Fruit fly (Drosophila melanogaster): ENCODE results near the gene Zasp67.
A peak's percentile ranks its signal among the peaks of the same experiment; 100 is the strongest.

DNA sequence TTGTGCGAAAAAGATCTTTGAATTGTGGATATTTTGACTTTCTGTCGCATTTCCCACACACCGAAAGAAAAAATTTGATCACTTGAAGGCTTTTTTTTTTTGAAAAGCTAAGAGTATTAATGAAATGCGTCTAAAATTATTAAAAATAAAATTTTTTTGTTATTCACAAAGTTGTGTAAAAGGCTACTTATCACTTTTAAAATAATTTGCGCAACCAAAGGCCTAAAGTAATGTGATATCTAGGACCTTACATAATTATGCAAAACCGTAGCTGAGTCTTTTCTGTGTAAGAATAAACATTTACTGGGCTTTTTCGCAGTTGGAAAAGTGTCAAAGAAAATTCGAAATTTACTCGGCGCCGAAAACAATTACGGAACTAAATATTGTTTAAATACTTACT, 33.2 kb downstream of the Zasp67 start:
- TF ChIP-seq Sox102F (GFP tag; optimal IDR thresholded peaks at IDR 0.05) (no peak), CG9139 (GFP tag; optimal IDR thresholded peaks at IDR 0.05) (no peak), fd59A (GFP tag; optimal IDR thresholded peaks at IDR 0.05) (no peak), CG15336 (GFP tag; IDR thresholded peaks at IDR 0.05) (no peak), CG10631 (GFP tag; optimal IDR thresholded peaks at IDR 0.05) (peak; percentile 28), Hr39 (GFP tag; optimal IDR thresholded peaks at IDR 0.05) (no peak)
